Worm (Caenorhabditis elegans): ENCODE data around the gene clec-184.
A peak's percentile ranks its signal among the peaks of the same experiment; 100 is the strongest.

The clec-184 gene

DNA sequence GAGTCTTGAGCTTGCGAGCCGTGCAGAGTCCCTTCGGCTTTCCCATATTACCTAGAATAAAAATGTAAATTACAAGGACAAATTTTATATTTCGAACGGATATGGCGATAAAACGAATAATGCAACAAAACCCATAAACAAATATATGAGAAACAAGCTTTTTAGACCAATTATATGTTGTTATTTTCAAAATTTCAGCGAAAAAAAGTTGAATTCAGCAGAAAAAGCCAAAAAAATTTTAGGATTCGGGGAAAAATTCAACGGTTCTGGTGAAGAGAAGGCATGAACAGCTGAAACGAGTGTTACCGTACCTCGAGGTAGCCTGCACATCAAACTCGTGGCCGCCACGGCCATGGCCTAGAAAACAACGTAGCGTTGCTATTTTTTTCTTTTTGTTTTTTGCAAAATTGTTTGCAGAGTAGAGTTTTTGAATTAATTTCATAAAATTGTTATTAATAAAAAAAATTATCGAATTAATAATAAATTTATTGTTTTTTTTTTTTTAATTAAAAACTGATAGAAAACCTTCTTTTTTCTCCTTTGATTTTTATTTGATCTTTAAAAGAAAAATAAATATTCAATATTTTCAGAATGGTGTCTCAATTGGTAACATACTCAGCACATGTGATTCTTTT is 41.3 kb upstream of the clec-184 start, which contains the start of the genes rps-23 and dpm-3:
Gene rps-23 (minus strand): TSS at position 51 of the 635 bp plus-strand sequence.
Gene dpm-3 (plus strand): TSS at position 585 of the 635 bp plus-strand sequence.
- TF ChIP-seq cebp-1 (GFP tag; IDR thresholded peaks at IDR 0.05) = peak; percentile 83
- TF ChIP-seq cebp-1 (tag; optimal IDR thresholded peaks at IDR 0.05) = peak; percentile 89
- TF ChIP-seq Y67H2A.10 (GFP tag; conservative IDR thresholded peaks at IDR 0.05) = peak; percentile 92
- peak; percentile 69 for TF ChIP-seq hrde-1 (tag; optimal IDR thresholded peaks at IDR 0.05; ENCODE audit: borderline replicate concordance)
- no peak for TF ChIP-seq sea-2 (GFP tag; IDR thresholded peaks at IDR 0.05)
- peak; percentile 87 for TF ChIP-seq ztf-6 (GFP tag; IDR thresholded peaks at IDR 0.05)
- peak; percentile 81; the same call in 1 of the 2 replicates for TF ChIP-seq F39B2.1 (GFP tag; IDR thresholded peaks at IDR 0.05)
- peak; percentile 86 for TF ChIP-seq ceh-40 (GFP tag; IDR thresholded peaks at IDR 0.05)
- TF ChIP-seq nhr-90 (tag; optimal IDR thresholded peaks at IDR 0.05) = no peak
- TF ChIP-seq F49E8.2 (tag; optimal IDR thresholded peaks at IDR 0.05; ENCODE audit: insufficient read depth) = peak; percentile 87
- TF ChIP-seq dox-1 (GFP tag; IDR thresholded peaks at IDR 0.05) = peak; percentile 97
- TF ChIP-seq sptf-2 (GFP tag; optimal IDR thresholded peaks at IDR 0.05) = peak; percentile 40
- peak; percentile 33 for TF ChIP-seq chd-7 (tag; optimal IDR thresholded peaks at IDR 0.05)
- no peak for TF ChIP-seq lsy-27 (tag; optimal IDR thresholded peaks at IDR 0.05; ENCODE audit: borderline replicate concordance, insufficient read depth)
- peak; percentile 93 for TF ChIP-seq pha-4 (tag; optimal IDR thresholded peaks at IDR 0.05)
- peak; percentile 89 for TF ChIP-seq Y79H2A.3 (GFP tag; conservative IDR thresholded peaks at IDR 0.05)
- peak; percentile 96 for TF ChIP-seq B0019.2 (GFP tag; conservative IDR thresholded peaks at IDR 0.05)
- no peak for TF ChIP-seq ceh-79 (tag; optimal IDR thresholded peaks at IDR 0.05)
- TF ChIP-seq F37B4.10 (GFP tag; IDR thresholded peaks at IDR 0.05) = no peak
- TF ChIP-seq mes-4 (tag; optimal IDR thresholded peaks at IDR 0.05) = no peak
- TF ChIP-seq bed-2 (GFP tag; IDR thresholded peaks at IDR 0.05) = peak; percentile 96
- TF ChIP-seq hlh-12 (tag; optimal IDR thresholded peaks at IDR 0.05) = no peak
- TF ChIP-seq rpc-1 (optimal IDR thresholded peaks at IDR 0.05) = peak; percentile 15
- TF ChIP-seq rpc-1 (tag; optimal IDR thresholded peaks at IDR 0.05) = peak; percentile 6
- TF ChIP-seq nfya-2 (GFP tag; IDR thresholded peaks at IDR 0.05) = 0 out of 2 replicates have a peak, but pooled peaks have one; percentile 73
- peak; percentile 95 for TF ChIP-seq pbrm-1 (GFP tag; IDR thresholded peaks at IDR 0.05)
- peak; percentile 42 for TF ChIP-seq repo-1 (tag; optimal IDR thresholded peaks at IDR 0.05)
- TF ChIP-seq unc-62 (GFP tag; optimal IDR thresholded peaks at IDR 0.05) = no peak
- 0 out of 2 replicates have a peak, but pooled peaks have one; percentile 62 for TF ChIP-seq nhr-120 (GFP tag; IDR thresholded peaks at IDR 0.05)
- TF ChIP-seq lin-54 (GFP tag; optimal IDR thresholded peaks at IDR 0.05) = peak; percentile 91
- peak; percentile 79 for TF ChIP-seq hmg-1.2 (GFP tag; IDR thresholded peaks at IDR 0.05)
- no peak for TF ChIP-seq aptf-3 (GFP tag; IDR thresholded peaks at IDR 0.05)
- peak; percentile 98 for TF ChIP-seq F33H1.4 (GFP tag; IDR thresholded peaks at IDR 0.05)
- no peak for TF ChIP-seq F57A8.1 (GFP tag; optimal IDR thresholded peaks at IDR 0.05)
- peak; percentile 14 for TF ChIP-seq mel-28 (tag; optimal IDR thresholded peaks at IDR 0.05; ENCODE audit: borderline replicate concordance)
- no peak for TF ChIP-seq F10E7.11 (tag; optimal IDR thresholded peaks at IDR 0.05)
- TF ChIP-seq dpl-1 (GFP tag; optimal IDR thresholded peaks at IDR 0.05) = peak; percentile 46
- peak; percentile 68 for TF ChIP-seq zim-3 (tag; optimal IDR thresholded peaks at IDR 0.05)
- TF ChIP-seq ccch-3 (GFP tag; optimal IDR thresholded peaks at IDR 0.05) = peak; percentile 95
- no peak for TF ChIP-seq nhr-27 (tag; optimal IDR thresholded peaks at IDR 0.05)
- no peak for TF ChIP-seq ama-1 (optimal IDR thresholded peaks at IDR 0.05)
- no peak for TF ChIP-seq ama-1 (GFP tag; optimal IDR thresholded peaks at IDR 0.05)
- TF ChIP-seq egrh-3 (GFP tag; IDR thresholded peaks at IDR 0.05) = peak; percentile 85
- TF ChIP-seq egl-18 (GFP tag; IDR thresholded peaks at IDR 0.05) = 0 out of 2 replicates have a peak, but pooled peaks have one; percentile 73
- TF ChIP-seq ZK185.1 (tag; optimal IDR thresholded peaks at IDR 0.05; ENCODE audit: poor library complexity, severe bottlenecking) = peak; percentile 91
- TF ChIP-seq tbx-9 (tag; optimal IDR thresholded peaks at IDR 0.05; ENCODE audit: borderline replicate concordance) = no peak
- peak; percentile 55 to 90 for TF ChIP-seq let-607 (tag; optimal IDR thresholded peaks at IDR 0.05)
- peak; percentile 75 for TF ChIP-seq snpc-3.4 (tag; optimal IDR thresholded peaks at IDR 0.05)

Measured in whole organism, young adult.